Worm (Caenorhabditis elegans) whole organism, mixed stage, embryonic: ENCODE measurements around the gene F32D8.8.

Experiments
- sptf-1 ChIP-seq: sonication (generic microtip); optimal IDR thresholded peaks from 2 replicates; lab custom pipeline; 2017; ENCODE audit warnings: mild to moderate bottlenecking, missing genetic modification characterization, moderate library complexity, missing compliant biosample characterization
- ztf-11 ChIP-seq: fragments of 150-350 bp; optimal IDR thresholded peaks from 2 replicates; lab custom pipeline; 2014; ENCODE audit warnings: missing biosample characterization, missing genetic modification characterization

DNA sequence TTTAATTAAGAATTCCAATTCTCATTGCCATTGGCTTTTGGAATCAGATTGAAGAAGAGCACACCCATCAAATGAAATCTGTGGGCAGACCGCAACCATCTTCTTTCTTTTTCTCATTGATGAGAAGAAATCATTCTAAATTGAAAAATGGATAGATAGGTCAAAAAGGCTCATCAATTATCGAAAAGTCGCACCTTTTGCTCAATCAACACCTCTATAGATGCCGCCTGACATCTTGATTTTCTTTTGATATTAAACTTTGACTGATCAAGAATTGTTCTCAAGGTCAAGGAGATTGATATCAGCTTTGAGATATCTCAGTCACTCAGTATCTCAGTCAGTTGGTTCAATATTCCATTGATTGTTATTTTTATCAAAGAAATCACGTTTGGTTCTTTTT lies 7.4 kb upstream of the F32D8.8 start:
- TF ChIP-seq sptf-1 (tag; lab: Kevin White, UChicago) (no peak), ztf-11 (tag; lab: Kevin White, UChicago) (no peak)
